Worm (Caenorhabditis elegans): Measurements from ENCODE around the gene twnk-1.

ce11 chrX:5836527-5836926 lies 45.5 kb downstream of the twnk-1 start:
- no peak for TF ChIP-seq T22C8.4 (GFP tag; IDR thresholded peaks at IDR 0.05)
- TF ChIP-seq ztf-29 (GFP tag; IDR thresholded peaks at IDR 0.05), result no peak
- no peak for TF ChIP-seq med-1 (GFP tag; optimal IDR thresholded peaks at IDR 0.05; ENCODE audit: insufficient read depth)
